Worm (Caenorhabditis elegans): Measurements from ENCODE around the gene Y82E9BR.3.

ce11 chrIII:1374355-1374807, 44.6 kb upstream of the Y82E9BR.3 start, which contains the start of gene Y82E9BR.20:
- TF ChIP-seq W03F9.2 (tag; optimal IDR thresholded peaks at IDR 0.05) (no peak), him-1 (tag; optimal IDR thresholded peaks at IDR 0.05) (no peak), dao-5 (tag; optimal IDR thresholded peaks at IDR 0.05) (no peak)

Data from whole organism, L4/young adult.